Worm (Caenorhabditis elegans): Measurements from ENCODE around the gene F59E12.17.
"Not testable (repeated sequence)": the region's sequence is repeated elsewhere in the genome, so short reads cannot be mapped to it uniquely, and the experiment has no call there.

The F59E12.17 gene

DNA sequence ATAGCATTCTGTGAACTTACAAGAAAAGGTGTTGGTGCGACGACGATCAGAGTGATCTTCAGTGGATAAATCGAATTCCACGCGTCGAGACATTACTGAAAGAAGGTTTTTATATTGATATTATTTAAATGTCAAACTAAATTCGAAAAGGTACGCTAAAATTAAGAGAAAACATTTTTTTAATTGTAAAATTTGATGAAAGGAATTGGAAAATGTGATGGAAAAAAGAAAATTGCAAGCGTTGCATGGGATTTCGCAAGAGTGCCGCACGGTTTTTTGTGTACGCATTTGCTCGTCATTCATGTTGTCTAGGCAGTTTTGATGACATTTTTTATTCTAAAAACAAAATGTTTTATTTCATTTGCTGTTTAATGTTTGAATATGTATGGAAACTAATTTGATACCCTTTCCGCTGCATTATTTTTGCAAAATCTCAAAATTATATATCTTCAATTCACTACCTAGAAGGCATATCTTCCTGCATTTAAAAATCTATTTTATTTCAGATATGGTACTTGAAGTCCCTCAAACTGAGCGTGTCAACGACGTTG, 18.3 kb downstream of the F59E12.17 start, which contains the start of the genes F59E12.6 and npl-4.1:
TSS of gene F59E12.6 (minus strand) at position 101 of the 551 bp plus-strand sequence.
TSS of gene npl-4.1 (plus strand) at position 501 of the 551 bp plus-strand sequence.
- TF ChIP-seq ceh-16, mdl-1, aly-2 (tag; optimal IDR thresholded peaks at IDR 0.05): not testable (repeated sequence)

- TF ChIP-seq ztf-11 (tag; optimal IDR thresholded peaks at IDR 0.05), result no peak
- TF ChIP-seq nhr-12 (tag; optimal IDR thresholded peaks at IDR 0.05), result no peak
- peak; percentile 93 for TF ChIP-seq nhr-129 (tag; optimal IDR thresholded peaks at IDR 0.05)
- no peak for TF ChIP-seq ZK546.5 (tag; optimal IDR thresholded peaks at IDR 0.05)
These were observed 20.9 kb downstream of the F59E12.17 start, which contains the start of gene F59E12.15 for ce11 chrII:5628326-5628818. Gene F59E12.15, minus strand, starts transcription at chrII:5628376.

- TF ChIP-seq alr-1, nhr-12, peb-1 (tag; optimal IDR thresholded peaks at IDR 0.05): not testable (repeated sequence)
These were observed 26.8 kb downstream of the F59E12.17 start, which contains the start of the genes eif-3.L and npl-4.2 for ce11 chrII:5622383-5622939. Gene eif-3.L, minus strand, starts transcription at chrII:5622483. Gene npl-4.2, plus strand, starts transcription at chrII:5622889.

DNA sequence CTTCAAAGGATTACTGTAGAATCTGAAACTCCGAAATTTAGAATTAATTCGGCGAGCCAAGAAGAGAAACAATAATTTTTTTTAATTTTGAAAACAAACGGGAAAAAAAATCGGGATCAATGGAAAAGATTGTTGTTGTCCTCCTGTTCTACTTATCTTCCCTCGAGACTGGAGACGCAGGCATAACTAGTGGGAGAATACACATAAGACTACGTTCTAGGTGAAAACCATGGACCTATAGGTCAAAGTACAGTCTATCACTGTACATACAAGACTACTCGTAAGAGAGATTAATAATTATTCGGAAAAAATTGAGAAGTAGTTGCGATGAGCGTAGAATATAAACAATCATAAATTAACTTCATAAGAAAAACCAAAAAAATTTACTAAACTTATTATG, 30.0 kb downstream of the F59E12.17 start, which contains the start of gene dhs-6:
TSS of gene dhs-6 (minus strand) at position 22 of the 400 bp plus-strand sequence.
- no peak for TF ChIP-seq lin-11 (tag; optimal IDR thresholded peaks at IDR 0.05)
- TF ChIP-seq sma-9 (GFP tag; optimal IDR thresholded peaks at IDR 0.05), result peak; percentile 32
- TF ChIP-seq sma-9 (tag; optimal IDR thresholded peaks at IDR 0.05), result no peak
- no peak for TF ChIP-seq peb-1 (tag; optimal IDR thresholded peaks at IDR 0.05)
- TF ChIP-seq nhr-25 (tag; optimal IDR thresholded peaks at IDR 0.05), result no peak
- no peak for TF ChIP-seq unc-39 (tag; optimal IDR thresholded peaks at IDR 0.05)
- TF ChIP-seq fos-1 (tag; optimal IDR thresholded peaks at IDR 0.05), result peak; percentile 13
- TF ChIP-seq nhr-21 (tag; optimal IDR thresholded peaks at IDR 0.05), result no peak

DNA sequence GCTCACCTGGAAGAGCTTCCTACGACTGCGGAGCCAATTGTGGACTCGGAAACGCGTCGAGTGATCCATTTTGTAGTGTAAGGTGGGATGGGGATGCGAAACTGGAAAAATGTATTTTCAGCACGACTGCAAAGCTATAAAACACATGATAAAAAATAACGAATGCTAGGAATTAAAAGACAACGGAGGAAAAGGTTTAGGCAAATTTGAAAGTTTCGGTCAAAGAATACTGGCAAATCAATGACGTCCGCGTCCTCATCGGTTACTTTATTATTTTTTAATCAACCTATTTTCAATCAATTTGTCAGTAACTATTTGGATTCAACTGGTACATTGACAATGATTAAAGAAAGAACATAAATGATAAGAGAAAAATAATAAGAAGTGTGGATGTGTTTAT, 41.5 kb downstream of the F59E12.17 start, which contains the start of gene C17G10.7:
TSS of gene C17G10.7 (minus strand) at position 101 of the 400 bp plus-strand sequence.
- TF ChIP-seq dmd-4 (tag; optimal IDR thresholded peaks at IDR 0.05) (no peak), nhr-6 (tag; optimal IDR thresholded peaks at IDR 0.05) (no peak), nhr-237 (tag; optimal IDR thresholded peaks at IDR 0.05) (no peak), unc-39 (tag; optimal IDR thresholded peaks at IDR 0.05) (no peak), C34F6.9 (tag; optimal IDR thresholded peaks at IDR 0.05) (no peak), unc-62 (GFP tag; optimal IDR thresholded peaks at IDR 0.05) (no peak), sma-9 (GFP tag; optimal IDR thresholded peaks at IDR 0.05) (no peak), sma-9 (tag; optimal IDR thresholded peaks at IDR 0.05) (no peak), nhr-129 (tag; optimal IDR thresholded peaks at IDR 0.05) (no peak), mbf-1 (tag; optimal IDR thresholded peaks at IDR 0.05) (no peak), lin-13 (GFP tag; optimal IDR thresholded peaks at IDR 0.05) (no peak), nhr-21 (tag; optimal IDR thresholded peaks at IDR 0.05) (no peak), lsy-2 (tag; optimal IDR thresholded peaks at IDR 0.05) (no peak), F13H6.1 (tag; optimal IDR thresholded peaks at IDR 0.05) (no peak), ceh-16 (tag; optimal IDR thresholded peaks at IDR 0.05) (no peak), ZK546.5 (tag; optimal IDR thresholded peaks at IDR 0.05) (no peak), ztf-1 (GFP tag; conservative IDR thresholded peaks at IDR 0.05) (no peak), egl-27 (tag; optimal IDR thresholded peaks at IDR 0.05) (no peak), nhr-25 (tag; optimal IDR thresholded peaks at IDR 0.05) (no peak), lin-39 (tag; optimal IDR thresholded peaks at IDR 0.05) (no peak), zag-1 (tag; optimal IDR thresholded peaks at IDR 0.05) (no peak)

- TF ChIP-seq ama-1 (optimal IDR thresholded peaks at IDR 0.05) (no peak), mdl-1 (tag; optimal IDR thresholded peaks at IDR 0.05) (peak; percentile 39 to 59), blmp-1 (tag; optimal IDR thresholded peaks at IDR 0.05; ENCODE audit: insufficient read depth) (peak; percentile 72), C34F6.9 (tag; optimal IDR thresholded peaks at IDR 0.05) (peak; percentile 56), F13H6.1 (tag; optimal IDR thresholded peaks at IDR 0.05) (peak; percentile 10), nhr-129 (tag; optimal IDR thresholded peaks at IDR 0.05) (peak; percentile 79), gmeb-1 (tag; optimal IDR thresholded peaks at IDR 0.05) (peak; percentile 61), sma-3 (GFP tag; optimal IDR thresholded peaks at IDR 0.05) (peak; percentile 92), lin-11 (tag; optimal IDR thresholded peaks at IDR 0.05) (no peak), fos-1 (tag; optimal IDR thresholded peaks at IDR 0.05) (peak; percentile 86), elt-3 (tag; optimal IDR thresholded peaks at IDR 0.05) (no peak), mbf-1 (tag; optimal IDR thresholded peaks at IDR 0.05) (no peak), ceh-16 (tag; optimal IDR thresholded peaks at IDR 0.05) (peak; percentile 20), sem-4 (tag; optimal IDR thresholded peaks at IDR 0.05) (peak; percentile 64), zag-1 (tag; optimal IDR thresholded peaks at IDR 0.05) (no peak), nhr-21 (tag; optimal IDR thresholded peaks at IDR 0.05) (peak; percentile 92), Y55F3AM.14 (GFP tag; optimal IDR thresholded peaks at IDR 0.05) (peak; percentile 6), nhr-237 (tag; optimal IDR thresholded peaks at IDR 0.05) (no peak), ztf-4 (tag; optimal IDR thresholded peaks at IDR 0.05) (no peak), crh-2 (tag; optimal IDR thresholded peaks at IDR 0.05) (peak; percentile 67), nhr-25 (tag; optimal IDR thresholded peaks at IDR 0.05) (peak; percentile 92), nhr-6 (tag; optimal IDR thresholded peaks at IDR 0.05) (peak; percentile 37), sma-9 (GFP tag; optimal IDR thresholded peaks at IDR 0.05) (peak; percentile 97), sma-9 (tag; optimal IDR thresholded peaks at IDR 0.05) (peak; percentile 63), lsy-2 (tag; optimal IDR thresholded peaks at IDR 0.05) (peak in 1 of 2 experiments; percentile 51), aly-2 (tag; optimal IDR thresholded peaks at IDR 0.05) (no peak)
These were observed 43.7 kb downstream of the F59E12.17 start for ce11 chrII:5605538-5605945.

Data from whole organism, L2 larva.